Worm (Caenorhabditis elegans): ENCODE results near the gene F11C7.6.

- TF ChIP-seq ham-2 (GFP tag; optimal IDR thresholded peaks at IDR 0.05) (no peak), unc-39 (tag; optimal IDR thresholded peaks at IDR 0.05) (no peak), nhr-237 (tag; optimal IDR thresholded peaks at IDR 0.05) (no peak), nhr-28 (tag; optimal IDR thresholded peaks at IDR 0.05) (no peak), lsy-2 (tag; optimal IDR thresholded peaks at IDR 0.05) (no peak), sem-2 (GFP tag; optimal IDR thresholded peaks at IDR 0.05) (no peak), unc-120 (tag; optimal IDR thresholded peaks at IDR 0.05; ENCODE audit: poor library complexity, severe bottlenecking) (no peak), elt-3 (tag; optimal IDR thresholded peaks at IDR 0.05) (no peak), ztf-11 (tag; optimal IDR thresholded peaks at IDR 0.05) (no peak), nhr-12 (tag; optimal IDR thresholded peaks at IDR 0.05) (no peak), mep-1 (tag; optimal IDR thresholded peaks at IDR 0.05) (no peak), ces-1 (GFP tag; optimal IDR thresholded peaks at IDR 0.05) (no peak), sptf-1 (tag; optimal IDR thresholded peaks at IDR 0.05) (no peak), tbx-8 (GFP tag; optimal IDR thresholded peaks at IDR 0.05) (no peak)
These were observed 20.2 kb downstream of the F11C7.6 start, which contains the start of gene osm-11 for ce11 chrX:17421532-17422078.
